Worm (Caenorhabditis elegans) whole organism, young adult: ENCODE data around the gene ZK1307.1.

Experiments
- B0035.1 ChIP-seq: sonication (generic microtip); optimal IDR thresholded peaks from 2 replicates; lab custom pipeline; 2016; ENCODE audit warnings: missing genetic modification characterization, mild to moderate bottlenecking, missing compliant biosample characterization, missing genotype, missing genetic modification reagents
- C17E4.6 ChIP-seq: fragments of 200-800 bp; sonication (Bioruptor generic); IDR thresholded peaks from 2 replicates; pipeline ENCODE4 v1.3.6; 2022; ENCODE audit warnings: missing genetic modification reagents, missing genetic modification characterization, missing compliant biosample characterization
- F23B12.7 ChIP-seq: sonication (generic microtip); optimal IDR thresholded peaks from 2 replicates; lab custom pipeline; 2017; ENCODE audit warnings: missing genetic modification characterization, mild to moderate bottlenecking, missing compliant biosample characterization, antibody characterized with exemption, moderate library complexity; ENCODE audit not compliant: insufficient read depth
- F37B4.10 ChIP-seq: fragments of 200-800 bp; sonication (Bioruptor generic); IDR thresholded peaks from 2 replicates; pipeline ENCODE4 v1.3.6; 2022; ENCODE audit warnings: missing genetic modification characterization, missing compliant biosample characterization
- F57A8.1 ChIP-seq: fragments of 200-800 bp; sonication (Bioruptor generic); optimal IDR thresholded peaks from 2 replicates; lab custom pipeline; 2018; ENCODE audit warnings: mild to moderate bottlenecking, missing genetic modification characterization, moderate library complexity, missing compliant biosample characterization
- K11D2.4 ChIP-seq: fragments of 200-800 bp; sonication (Bioruptor generic); IDR thresholded peaks from 2 replicates; pipeline ENCODE4 v1.3.6; 2022; ENCODE audit warnings: missing genetic modification reagents, missing genetic modification characterization, missing compliant biosample characterization
- Y67H2A.10 ChIP-seq: fragments of 200-800 bp; sonication (Bioruptor generic); conservative IDR thresholded peaks from 2 replicates; pipeline ENCODE4 v1.3.6; 2022; ENCODE audit warnings: missing genetic modification reagents, missing genetic modification characterization, missing compliant biosample characterization
- Y79H2A.3 ChIP-seq: fragments of 200-800 bp; sonication (Bioruptor generic); conservative IDR thresholded peaks from 2 replicates; pipeline ENCODE4 v1.3.6; 2022; ENCODE audit warnings: missing genetic modification reagents, missing genetic modification characterization, missing compliant biosample characterization
- aptf-2 ChIP-seq: fragments of 200-800 bp; sonication (Bioruptor generic); conservative IDR thresholded peaks from 2 replicates; pipeline ENCODE4 v1.3.6; 2022; ENCODE audit warnings: missing genetic modification reagents, missing genetic modification characterization, missing compliant biosample characterization
- attf-3 ChIP-seq: fragments of 200-800 bp; sonication (Bioruptor generic); conservative IDR thresholded peaks from 2 replicates; pipeline ENCODE4 v1.3.6; 2022; ENCODE audit warnings: missing genetic modification reagents, missing genetic modification characterization, missing compliant biosample characterization
- ccch-3 ChIP-seq: fragments of 200-800 bp; sonication (Bioruptor generic); optimal IDR thresholded peaks from 2 replicates; lab custom pipeline; 2018; ENCODE audit warnings: mild to moderate bottlenecking, missing genetic modification characterization, missing compliant biosample characterization
- ceh-100 ChIP-seq: fragments of 200-800 bp; sonication (Bioruptor generic); IDR thresholded peaks from 2 replicates; pipeline ENCODE4 v1.3.6; 2022; ENCODE audit warnings: missing genetic modification reagents, missing genetic modification characterization, missing compliant biosample characterization
- ceh-27 ChIP-seq: fragments of 200-800 bp; sonication (Bioruptor generic); optimal IDR thresholded peaks from 2 replicates; lab custom pipeline; 2018; ENCODE audit warnings: mild to moderate bottlenecking, missing genetic modification characterization, moderate library complexity, missing compliant biosample characterization
- chd-7 ChIP-seq: sonication (generic microtip); optimal IDR thresholded peaks from 2 replicates; lab custom pipeline; 2016; ENCODE audit warnings: mild to moderate bottlenecking, missing genetic modification characterization, moderate library complexity, missing compliant biosample characterization
- die-1 ChIP-seq: sonication (generic microtip); optimal IDR thresholded peaks from 2 replicates; lab custom pipeline; 2016; ENCODE audit warnings: missing genotype, mild to moderate bottlenecking, missing genetic modification characterization, missing compliant biosample characterization
- dpff-1 ChIP-seq: sonication (generic microtip); optimal IDR thresholded peaks from 2 replicates; lab custom pipeline; 2017; ENCODE audit warnings: mild to moderate bottlenecking, missing genetic modification characterization, missing compliant biosample characterization
- dpl-1 ChIP-seq: fragments of 150-350 bp; optimal IDR thresholded peaks from 2 replicates; lab custom pipeline; 2014; ENCODE audit warnings: missing biosample characterization, missing genetic modification reagents, missing genetic modification characterization
- egl-44 ChIP-seq: fragments of 200-800 bp; sonication (Bioruptor generic); IDR thresholded peaks from 2 replicates; pipeline ENCODE4 v1.3.6; 2022; ENCODE audit warnings: missing genetic modification reagents, missing genetic modification characterization, missing compliant biosample characterization
- hmg-1.2 ChIP-seq: fragments of 200-800 bp; sonication (Bioruptor generic); IDR thresholded peaks from 2 replicates; pipeline ENCODE4 v1.3.6; 2022; ENCODE audit warnings: missing genetic modification reagents, missing genetic modification characterization, missing compliant biosample characterization
- let-526 ChIP-seq: fragments of 200-800 bp; sonication (Bioruptor generic); IDR thresholded peaks from 2 replicates; pipeline ENCODE4 v1.3.6; 2022; ENCODE audit warnings: missing genetic modification reagents, missing genetic modification characterization, missing compliant biosample characterization
- lin-40 ChIP-seq: sonication (generic microtip); optimal IDR thresholded peaks from 2 replicates; lab custom pipeline; 2016; ENCODE audit warnings: missing genetic modification characterization, mild to moderate bottlenecking, missing compliant biosample characterization, missing genotype, missing genetic modification reagents
- lin-54 ChIP-seq: fragments of 200-800 bp; sonication (Bioruptor generic); optimal IDR thresholded peaks from 2 replicates; lab custom pipeline; 2018; ENCODE audit warnings: mild to moderate bottlenecking, missing genetic modification characterization, missing compliant biosample characterization
- lir-1 ChIP-seq: fragments of 200-800 bp; sonication (Bioruptor generic); conservative IDR thresholded peaks from 2 replicates; pipeline ENCODE4 v1.3.6; 2022; ENCODE audit warnings: missing genetic modification reagents, missing genetic modification characterization, missing compliant biosample characterization
- lsy-27 ChIP-seq: sonication (generic microtip); optimal IDR thresholded peaks from 2 replicates; lab custom pipeline; 2017; ENCODE audit warnings: missing genetic modification characterization, mild to moderate bottlenecking, missing compliant biosample characterization, antibody characterized with exemption, missing genotype, borderline replicate concordance; ENCODE audit not compliant: insufficient read depth
- nfya-1 ChIP-seq: sonication (generic microtip); optimal IDR thresholded peaks from 2 replicates; lab custom pipeline; 2017; ENCODE audit warnings: antibody characterized with exemption, missing compliant biosample characterization, missing genetic modification characterization, borderline replicate concordance; ENCODE audit not compliant: insufficient read depth
- nfya-2 ChIP-seq: fragments of 200-800 bp; sonication (Bioruptor generic); IDR thresholded peaks from 2 replicates; pipeline ENCODE4 v1.3.6; 2022; ENCODE audit warnings: missing genetic modification reagents, missing genetic modification characterization, missing compliant biosample characterization
- nhr-120 ChIP-seq: fragments of 200-800 bp; sonication (Bioruptor generic); IDR thresholded peaks from 2 replicates; pipeline ENCODE4 v1.3.6; 2022; ENCODE audit warnings: missing genetic modification characterization, missing compliant biosample characterization
- nhr-80 ChIP-seq: sonication (generic microtip); optimal IDR thresholded peaks from 2 replicates; lab custom pipeline; 2016; ENCODE audit warnings: missing genetic modification characterization, missing compliant biosample characterization
- rec-8 ChIP-seq, 2 experiments: sonication (generic microtip); optimal IDR thresholded peaks; 2 replicates each; lab custom pipeline; 2016; ENCODE audit warnings: mild to moderate bottlenecking in 2 of 2, missing genetic modification characterization in 2 of 2, missing genetic modification reagents in 2 of 2, missing genotype in 2 of 2, missing biosample characterization in 1 of 2, missing compliant biosample characterization in 1 of 2, moderate library complexity in 1 of 2
- snpc-1.1 ChIP-seq: sonication (generic microtip); optimal IDR thresholded peaks from 2 replicates; lab custom pipeline; 2017; ENCODE audit warnings: missing genetic modification characterization, mild to moderate bottlenecking, missing compliant biosample characterization, antibody characterized with exemption, moderate library complexity, missing genotype, missing genetic modification reagents; ENCODE audit not compliant: insufficient read depth
- tbx-9 ChIP-seq: sonication (generic microtip); optimal IDR thresholded peaks from 2 replicates; lab custom pipeline; 2016; ENCODE audit warnings: borderline replicate concordance, missing genetic modification characterization, inconsistent platforms, missing compliant biosample characterization
- zim-3 ChIP-seq: sonication (generic microtip); optimal IDR thresholded peaks from 2 replicates; lab custom pipeline; 2017; ENCODE audit warnings: mild to moderate bottlenecking, missing genetic modification characterization, moderate library complexity, missing compliant biosample characterization
- ztf-18 ChIP-seq: sonication (generic microtip); optimal IDR thresholded peaks from 2 replicates; lab custom pipeline; 2016; ENCODE audit warnings: missing genotype, mild to moderate bottlenecking, missing genetic modification characterization, missing compliant biosample characterization
- ztf-26 ChIP-seq: sonication (generic microtip); optimal IDR thresholded peaks from 2 replicates; lab custom pipeline; 2017; ENCODE audit warnings: missing genetic modification characterization, missing compliant biosample characterization
- ztf-28 ChIP-seq: fragments of 200-800 bp; sonication (Bioruptor generic); IDR thresholded peaks from 2 replicates; pipeline ENCODE4 v1.3.6; 2022; ENCODE audit warnings: missing genetic modification reagents, missing genetic modification characterization, missing compliant biosample characterization

Gene ZK1307.1

DNA sequence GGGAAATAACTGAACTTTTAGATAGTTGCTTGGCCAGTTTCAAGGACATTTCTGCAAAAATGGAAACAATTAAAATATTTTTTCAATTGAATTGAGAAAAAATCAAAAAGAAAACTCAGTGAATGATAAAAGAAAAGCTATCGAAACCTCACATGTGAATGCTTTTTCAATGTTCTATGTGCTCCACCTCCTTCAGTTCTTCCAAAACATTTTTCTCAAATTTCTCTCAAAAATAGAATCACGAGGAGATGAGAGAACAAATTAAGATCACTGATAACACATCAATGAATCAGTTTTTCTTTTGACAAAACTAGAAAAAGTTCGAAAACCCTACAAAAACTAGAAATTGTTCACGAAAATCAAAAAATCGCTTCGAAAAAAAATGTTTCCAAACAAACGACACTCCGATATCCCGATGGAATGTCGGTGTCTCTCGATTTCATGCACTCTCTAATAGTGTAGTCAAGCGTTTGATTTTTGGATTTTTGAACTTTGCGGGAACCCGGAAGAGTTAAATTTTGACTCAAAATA is 31.3 kb upstream of the ZK1307.1 start, which contains the start of gene ZK1320.9:
Gene ZK1320.9, minus strand, starts transcription at position 51 of the 531 bp plus-strand sequence.
- TF ChIP-seq attf-3 (GFP tag; lab: Robert Waterston, UW) (peak; percentile 66), Y67H2A.10 (no peak), lsy-27 (tag; lab: Kevin White, UChicago) (no peak), B0035.1 (tag; lab: Kevin White, UChicago) (no peak), die-1 (tag; lab: Kevin White, UChicago) (no peak), egl-44 (GFP tag; lab: Robert Waterston, UW) (no peak), nhr-80 (tag; lab: Kevin White, UChicago) (peak; percentile 31), rec-8 (tag; optimal IDR thresholded peaks at IDR 0.05; lab: Kevin White, UChicago) (no peak), Y79H2A.3 (no peak), nfya-1 (tag; lab: Kevin White, UChicago) (no peak), ztf-18 (tag; lab: Kevin White, UChicago) (no peak), zim-3 (no peak), ccch-3 (GFP tag; lab: Kevin White, UChicago) (no peak), K11D2.4 (no peak), nfya-2 (no peak), ceh-27 (GFP tag; lab: Kevin White, UChicago) (no peak), snpc-1.1 (tag; lab: Kevin White, UChicago) (no peak), lin-54 (GFP tag; lab: Kevin White, UChicago) (no peak), ztf-26 (tag; lab: Kevin White, UChicago) (peak; percentile 14), C17E4.6 (GFP tag; lab: Robert Waterston, UW) (no peak), tbx-9 (tag; lab: Kevin White, UChicago) (no peak), F23B12.7 (tag; lab: Kevin White, UChicago) (peak; percentile 7), dpl-1 (GFP tag; lab: Kevin White, UChicago) (no peak), ceh-100 (GFP tag; lab: Robert Waterston, UW) (no peak), F57A8.1 (no peak), aptf-2 (no peak), lir-1 (GFP tag; lab: Robert Waterston, UW) (no peak), hmg-1.2 (GFP tag; lab: Robert Waterston, UW) (peak; percentile 69), nhr-120 (no peak), lin-40 (tag; lab: Kevin White, UChicago) (peak; percentile 16)
- TF ChIP-seq, all 124 proteins: peak for 6

DNA sequence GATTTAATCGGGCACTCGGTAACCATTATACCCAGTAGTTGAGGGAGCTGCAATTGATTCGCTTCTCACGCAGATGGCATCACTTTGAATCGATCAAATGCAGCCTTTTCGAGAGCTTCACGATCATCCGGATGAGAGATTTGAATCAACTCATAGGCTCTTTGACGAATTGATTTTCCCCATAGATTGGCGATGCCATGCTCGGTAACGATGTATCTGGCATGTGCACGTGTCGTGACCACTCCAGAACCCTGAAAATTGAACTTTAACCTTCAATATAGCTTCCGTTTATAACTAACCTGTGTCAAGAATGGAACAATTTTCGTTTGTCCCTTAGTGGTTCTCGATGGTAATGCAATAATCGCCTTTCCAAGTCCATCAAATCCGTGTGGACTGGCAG is 28.8 kb upstream of the ZK1307.1 start:
- TF ChIP-seq chd-7 (tag; lab: Kevin White, UChicago) (no peak), let-526 (GFP tag; lab: Robert Waterston, UW) (no peak), Y67H2A.10 (no peak), tbx-9 (tag; lab: Kevin White, UChicago) (no peak), F37B4.10 (GFP tag; lab: Robert Waterston, UW) (no peak), dpff-1 (tag; lab: Kevin White, UChicago) (no peak)

DNA sequence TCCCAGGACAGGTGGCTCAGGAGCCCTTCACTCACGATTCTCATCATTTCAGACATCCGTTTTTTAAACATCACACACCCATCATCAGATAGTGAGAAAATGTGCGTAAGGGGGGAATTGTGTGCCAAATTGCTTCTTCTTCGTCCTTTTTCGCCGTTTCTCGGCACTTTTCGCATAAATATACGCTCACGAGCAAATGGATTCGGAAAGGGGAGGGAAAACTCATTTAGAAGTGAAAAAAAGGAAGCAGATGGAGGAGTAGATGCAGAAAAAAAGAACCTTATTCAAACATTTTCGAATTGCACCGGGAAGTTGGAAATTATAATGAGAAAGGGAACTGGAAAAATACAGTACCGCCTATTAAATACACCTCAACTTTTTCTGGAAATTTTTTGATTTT is 26.7 kb upstream of the ZK1307.1 start:
- TF ChIP-seq lin-40 (tag; lab: Kevin White, UChicago) (no peak), ztf-28 (GFP tag; lab: Robert Waterston, UW) (no peak)
